Fruit fly (Drosophila melanogaster): ENCODE results near the gene grnd.

Gene grnd

dm6 chr2L:18481746-18482145, 3.5 kb upstream of the grnd start:
- TF ChIP-seq pan (optimal IDR thresholded peaks at IDR 0.05) (no peak), Dll (optimal IDR thresholded peaks at IDR 0.05) (no peak), CG8478 (optimal IDR thresholded peaks at IDR 0.05) (no peak), psq (optimal IDR thresholded peaks at IDR 0.05) (no peak), usp (GFP tag; optimal IDR thresholded peaks at IDR 0.05) (no peak), EcR (GFP tag; optimal IDR thresholded peaks at IDR 0.05) (no peak)

- TF ChIP-seq Dll (optimal IDR thresholded peaks at IDR 0.05) (no peak), EcR (GFP tag; optimal IDR thresholded peaks at IDR 0.05) (no peak), usp (GFP tag; optimal IDR thresholded peaks at IDR 0.05) (no peak), psq (optimal IDR thresholded peaks at IDR 0.05) (no peak), pan (optimal IDR thresholded peaks at IDR 0.05) (no peak), CG8478 (optimal IDR thresholded peaks at IDR 0.05) (no peak)
Measured at dm6 chr2L:18482170-18482569, 3.0 kb upstream of the grnd start.

- TF ChIP-seq psq (optimal IDR thresholded peaks at IDR 0.05), result no peak
- no peak for TF ChIP-seq usp (GFP tag; optimal IDR thresholded peaks at IDR 0.05)
- TF ChIP-seq Dll (optimal IDR thresholded peaks at IDR 0.05), result no peak
- no peak for TF ChIP-seq pan (optimal IDR thresholded peaks at IDR 0.05)
- TF ChIP-seq CG8478 (optimal IDR thresholded peaks at IDR 0.05), result no peak
- TF ChIP-seq EcR (GFP tag; optimal IDR thresholded peaks at IDR 0.05), result no peak
Measured at dm6 chr2L:18482989-18483388, 2.2 kb upstream of the grnd start.

- no peak for TF ChIP-seq Dll (optimal IDR thresholded peaks at IDR 0.05)
- TF ChIP-seq usp (GFP tag; optimal IDR thresholded peaks at IDR 0.05), result no peak
- no peak for TF ChIP-seq psq (optimal IDR thresholded peaks at IDR 0.05)
- no peak for TF ChIP-seq EcR (GFP tag; optimal IDR thresholded peaks at IDR 0.05)
Measured at dm6 chr2L:18484040-18484381, 1.2 kb upstream of the grnd start.

dm6 chr2L:18484382-18485050, 701 bp upstream of the grnd start, which contains the start of gene CG10283:
TSS of gene CG10283 (minus strand) at chr2L:18484513.
- TF ChIP-seq CG8478 (optimal IDR thresholded peaks at IDR 0.05) (no peak), usp (GFP tag; optimal IDR thresholded peaks at IDR 0.05) (no peak), pan (optimal IDR thresholded peaks at IDR 0.05) (no peak), EcR (GFP tag; optimal IDR thresholded peaks at IDR 0.05) (no peak), Dll (optimal IDR thresholded peaks at IDR 0.05) (no peak), psq (optimal IDR thresholded peaks at IDR 0.05) (no peak)

- TF ChIP-seq Dll (optimal IDR thresholded peaks at IDR 0.05), result no peak
- no peak for TF ChIP-seq pan (optimal IDR thresholded peaks at IDR 0.05)
- no peak for TF ChIP-seq EcR (GFP tag; optimal IDR thresholded peaks at IDR 0.05)
- no peak for TF ChIP-seq CG8478 (optimal IDR thresholded peaks at IDR 0.05)
Measured at dm6 chr2L:18486828-18487227, 1.6 kb downstream of the grnd start.

- TF ChIP-seq psq (optimal IDR thresholded peaks at IDR 0.05), result no peak
- TF ChIP-seq CG8478 (optimal IDR thresholded peaks at IDR 0.05), result no peak
- no peak for TF ChIP-seq usp (GFP tag; optimal IDR thresholded peaks at IDR 0.05)
- no peak for TF ChIP-seq Dll (optimal IDR thresholded peaks at IDR 0.05)
- no peak for TF ChIP-seq pan (optimal IDR thresholded peaks at IDR 0.05)
- no peak for TF ChIP-seq EcR (GFP tag; optimal IDR thresholded peaks at IDR 0.05)
Measured at dm6 chr2L:18493122-18493521, 7.9 kb downstream of the grnd start.

dm6 chr2L:18496834-18497233, 11.6 kb downstream of the grnd start:
- no peak for TF ChIP-seq Dll (optimal IDR thresholded peaks at IDR 0.05)

dm6 chr2L:18499900-18500299, 14.7 kb downstream of the grnd start:
- TF ChIP-seq EcR (GFP tag; optimal IDR thresholded peaks at IDR 0.05) (no peak), CG8478 (optimal IDR thresholded peaks at IDR 0.05) (no peak), pan (optimal IDR thresholded peaks at IDR 0.05) (no peak)

dm6 chr2L:18503760-18504159, 18.5 kb downstream of the grnd start, which contains the start of gene kon:
TSS of gene kon (minus strand) at chr2L:18503978.
- TF ChIP-seq psq (optimal IDR thresholded peaks at IDR 0.05) (no peak), EcR (GFP tag; optimal IDR thresholded peaks at IDR 0.05) (no peak), CG8478 (optimal IDR thresholded peaks at IDR 0.05) (no peak), usp (GFP tag; optimal IDR thresholded peaks at IDR 0.05) (no peak), Dll (optimal IDR thresholded peaks at IDR 0.05) (no peak), pan (optimal IDR thresholded peaks at IDR 0.05) (no peak)

dm6 chr2L:18504881-18505280, 19.7 kb downstream of the grnd start:
- TF ChIP-seq Dll (optimal IDR thresholded peaks at IDR 0.05) (no peak), psq (optimal IDR thresholded peaks at IDR 0.05) (no peak), usp (GFP tag; optimal IDR thresholded peaks at IDR 0.05) (no peak), pan (optimal IDR thresholded peaks at IDR 0.05) (no peak), CG8478 (optimal IDR thresholded peaks at IDR 0.05) (no peak), EcR (GFP tag; optimal IDR thresholded peaks at IDR 0.05) (no peak)

- TF ChIP-seq usp (GFP tag; optimal IDR thresholded peaks at IDR 0.05) (no peak), psq (optimal IDR thresholded peaks at IDR 0.05) (no peak), Dll (optimal IDR thresholded peaks at IDR 0.05) (no peak), CG8478 (optimal IDR thresholded peaks at IDR 0.05) (no peak), EcR (GFP tag; optimal IDR thresholded peaks at IDR 0.05) (no peak), pan (optimal IDR thresholded peaks at IDR 0.05) (no peak)
Measured at dm6 chr2L:18505475-18505874, 20.3 kb downstream of the grnd start.

- TF ChIP-seq CG8478 (optimal IDR thresholded peaks at IDR 0.05) (no peak), Dll (optimal IDR thresholded peaks at IDR 0.05) (no peak), psq (optimal IDR thresholded peaks at IDR 0.05) (no peak), usp (GFP tag; optimal IDR thresholded peaks at IDR 0.05) (no peak), pan (optimal IDR thresholded peaks at IDR 0.05) (no peak), EcR (GFP tag; optimal IDR thresholded peaks at IDR 0.05) (no peak)
Measured at dm6 chr2L:18506923-18507322, 21.7 kb downstream of the grnd start.

Data from whole organism.